In genomic region chrX:10486144-10487030, dm6 we compare ENCODE assay signal across 5 fruit fly cellular contexts.
TF ChIP-seq lines count a peak whose summit lies in the region.

No protein-coding gene starts in this region.

- peak; percentile 25 for TF ChIP-seq CTCF in whole organism, embryonic (GFP tag; optimal IDR thresholded peaks at IDR 0.05; lab: Kevin White, UChicago)

TF ChIP-seq in whole organism, adult, 20 proteins besides CTCF, POLR2A, EP300 and RAD21 (continues in another document):
- TF ChIP-seq kay (GFP tag; lab: Kevin White, UChicago; ENCODE audit: borderline replicate concordance) (peak; percentile 85), Clk (GFP tag; optimal IDR thresholded peaks at IDR 0.05; lab: Kevin White, UChicago) (peak; percentile 39), CG14711 (tag; optimal IDR thresholded peaks at IDR 0.05; lab: Kevin White, UChicago) (peak; percentile 65), cnc (optimal IDR thresholded peaks at IDR 0.05; lab: Kevin White, UChicago) (no peak), Crg-1 (GFP tag; optimal IDR thresholded peaks at IDR 0.05; lab: Kevin White, UChicago) (no peak), CG12768 (GFP tag; optimal IDR thresholded peaks at IDR 0.05; lab: Kevin White, UChicago) (peak; percentile 64), CG33017 (tag; optimal IDR thresholded peaks at IDR 0.05; lab: Kevin White, UChicago) (peak; percentile 70), CG5204 (GFP tag; optimal IDR thresholded peaks at IDR 0.05; lab: Kevin White, UChicago) (peak; percentile 73), CG11617 (GFP tag; optimal IDR thresholded peaks at IDR 0.05; lab: Kevin White, UChicago) (peak; percentile 92), bab1 (GFP tag; optimal IDR thresholded peaks at IDR 0.05; lab: Kevin White, UChicago) (peak; percentile 68), CG7101 (tag; optimal IDR thresholded peaks at IDR 0.05; lab: Kevin White, UChicago) (peak; percentile 90), toe (GFP tag; optimal IDR thresholded peaks at IDR 0.05; lab: Kevin White, UChicago) (peak; percentile 65), CG1620 (GFP tag; optimal IDR thresholded peaks at IDR 0.05; lab: Kevin White, UChicago) (peak; percentile 4), CG7045 (GFP tag; optimal IDR thresholded peaks at IDR 0.05; lab: Kevin White, UChicago) (peak; percentile 63), ovo (GFP tag; optimal IDR thresholded peaks at IDR 0.05; lab: Kevin White, UChicago) (peak; percentile 52), pad (GFP tag; optimal IDR thresholded peaks at IDR 0.05; lab: Kevin White, UChicago) (peak; percentile 69), Mnt (GFP tag; optimal IDR thresholded peaks at IDR 0.05; lab: Kevin White, UChicago) (peak; percentile 88), cic (GFP tag; optimal IDR thresholded peaks at IDR 0.05; lab: Kevin White, UChicago) (peak; percentile 85)

TF ChIP-seq in whole organism, embryonic, 481 proteins besides CTCF, POLR2A, EP300 and RAD21 (continues in another document):
- TF ChIP-seq chinmo (GFP tag; IDR thresholded peaks at IDR 0.05; lab: Robert Waterston, UW; ENCODE audit: partially characterized antibody) (peak; percentile 55; the same call in 1 of the 4 replicates), CG6765 (GFP tag; optimal IDR thresholded peaks at IDR 0.05; lab: Kevin White, UChicago) (peak; percentile 35), CG7556 (GFP tag; optimal IDR thresholded peaks at IDR 0.05; lab: Kevin White, UChicago) (peak; percentile 72), Dek (tag; optimal IDR thresholded peaks at IDR 0.05; lab: Kevin White, UChicago) (peak; percentile 54), Dref (GFP tag; IDR thresholded peaks at IDR 0.05; lab: Robert Waterston, UW) (no peak), gro (GFP tag; optimal IDR thresholded peaks at IDR 0.05; lab: Kevin White, UChicago) (peak; percentile 53), CG18011 (GFP tag; optimal IDR thresholded peaks at IDR 0.05; lab: Kevin White, UChicago) (peak; percentile 28), CG15696 (tag; optimal IDR thresholded peaks at IDR 0.05; lab: Kevin White, UChicago) (no peak), CG17802 (tag; optimal IDR thresholded peaks at IDR 0.05; lab: Kevin White, UChicago) (no peak), CG12391 (tag; optimal IDR thresholded peaks at IDR 0.05; lab: Kevin White, UChicago) (peak; percentile 52), CG17359 (tag; optimal IDR thresholded peaks at IDR 0.05; lab: Kevin White, UChicago) (peak; percentile 59), tna (GFP tag; IDR thresholded peaks at IDR 0.05; lab: Robert Waterston, UW; ENCODE audit: partially characterized antibody) (no peak), CG10267 (tag; optimal IDR thresholded peaks at IDR 0.05; lab: Kevin White, UChicago) (peak; percentile 39), NfI (GFP tag; optimal IDR thresholded peaks at IDR 0.05; lab: Kevin White, UChicago) (peak; percentile 58), Camta (GFP tag; optimal IDR thresholded peaks at IDR 0.05; lab: Kevin White, UChicago) (peak; percentile 23), Doc3 (GFP tag; IDR thresholded peaks at IDR 0.05; lab: Robert Waterston, UW; ENCODE audit: partially characterized antibody) (no peak), toy (GFP tag; IDR thresholded peaks at IDR 0.05; lab: Robert Waterston, UW) (0 out of 2 replicates have a peak, but pooled peaks have one; percentile 37)

TF ChIP-seq in whole organism, prepupa, 60 proteins besides CTCF, POLR2A, EP300 and RAD21 (continues in another document):
- TF ChIP-seq fd85E (GFP tag; optimal IDR thresholded peaks at IDR 0.05; lab: Kevin White, UChicago) (no peak), Lpt (GFP tag; optimal IDR thresholded peaks at IDR 0.05; lab: Kevin White, UChicago) (peak; percentile 41), CG6808 (GFP tag; optimal IDR thresholded peaks at IDR 0.05; lab: Kevin White, UChicago) (peak; percentile 65), CG10669 (GFP tag; optimal IDR thresholded peaks at IDR 0.05; lab: Kevin White, UChicago) (peak; percentile 78), OdsH (GFP tag; optimal IDR thresholded peaks at IDR 0.05; lab: Kevin White, UChicago) (peak; percentile 76), CG1621 (tag; optimal IDR thresholded peaks at IDR 0.05; lab: Kevin White, UChicago) (peak; percentile 67), Sox102F (GFP tag; optimal IDR thresholded peaks at IDR 0.05; lab: Kevin White, UChicago) (peak; percentile 58), CG6163 (GFP tag; IDR thresholded peaks at IDR 0.05; lab: Robert Waterston, UW) (no peak), cyc (GFP tag; optimal IDR thresholded peaks at IDR 0.05; lab: Kevin White, UChicago) (no peak), dsx (GFP tag; optimal IDR thresholded peaks at IDR 0.05; lab: Kevin White, UChicago; ENCODE audit: poor library complexity, severe bottlenecking) (peak; percentile 44), fd59A (GFP tag; optimal IDR thresholded peaks at IDR 0.05; lab: Kevin White, UChicago) (peak; percentile 58), Sox14 (GFP tag; optimal IDR thresholded peaks at IDR 0.05; lab: Kevin White, UChicago) (peak; percentile 67), Eip93F (GFP tag; optimal IDR thresholded peaks at IDR 0.05; lab: Kevin White, UChicago) (no peak), CG7368 (GFP tag; optimal IDR thresholded peaks at IDR 0.05; lab: Kevin White, UChicago) (peak; percentile 58), Blimp-1 (GFP tag; optimal IDR thresholded peaks at IDR 0.05; lab: Kevin White, UChicago) (no peak), CG6792 (GFP tag; optimal IDR thresholded peaks at IDR 0.05; lab: Kevin White, UChicago) (peak; percentile 64), CG15336 (GFP tag; IDR thresholded peaks at IDR 0.05; lab: Robert Waterston, UW) (peak; percentile 71), CG6276 (GFP tag; optimal IDR thresholded peaks at IDR 0.05; lab: Kevin White, UChicago) (peak; percentile 64), esn (GFP tag; optimal IDR thresholded peaks at IDR 0.05; lab: Kevin White, UChicago) (peak; percentile 65)

TF ChIP-seq in whole organism, pupa, 21 proteins besides CTCF, POLR2A, EP300 and RAD21 (continues in another document):
- TF ChIP-seq D1 (tag; optimal IDR thresholded peaks at IDR 0.05; lab: Kevin White, UChicago) (no peak), Pif1A (GFP tag; optimal IDR thresholded peaks at IDR 0.05; lab: Kevin White, UChicago) (peak; percentile 76), CG13204 (GFP tag; optimal IDR thresholded peaks at IDR 0.05; lab: Kevin White, UChicago) (no peak), CG10348 (GFP tag; IDR thresholded peaks at IDR 0.05; lab: Robert Waterston, UW) (no peak), CG17806 (tag; optimal IDR thresholded peaks at IDR 0.05; lab: Kevin White, UChicago) (peak; percentile 62), fd96Ca (GFP tag; IDR thresholded peaks at IDR 0.05; lab: Robert Waterston, UW) (peak; percentile 44; the same call in 1 of the 3 replicates), CG34367 (tag; optimal IDR thresholded peaks at IDR 0.05; lab: Kevin White, UChicago) (peak; percentile 66), Pif1B (GFP tag; optimal IDR thresholded peaks at IDR 0.05; lab: Kevin White, UChicago) (peak; percentile 31), gl (tag; optimal IDR thresholded peaks at IDR 0.05; lab: Kevin White, UChicago) (peak; percentile 46), CG8301 (tag; optimal IDR thresholded peaks at IDR 0.05; lab: Kevin White, UChicago) (peak; percentile 66), CG4496 (GFP tag; IDR thresholded peaks at IDR 0.05; lab: Robert Waterston, UW) (peak; percentile 70), EcR (GFP tag; optimal IDR thresholded peaks at IDR 0.05; lab: Kevin White, UChicago) (peak; percentile 25), rn (GFP tag; IDR thresholded peaks at IDR 0.05; lab: Robert Waterston, UW) (no peak), CG15710 (tag; optimal IDR thresholded peaks at IDR 0.05; lab: Kevin White, UChicago) (peak; percentile 70), CG9948 (tag; optimal IDR thresholded peaks at IDR 0.05; lab: Kevin White, UChicago) (peak; percentile 50), CG8159 (tag; optimal IDR thresholded peaks at IDR 0.05; lab: Kevin White, UChicago) (peak; percentile 77), Ets98B (GFP tag; IDR thresholded peaks at IDR 0.05; lab: Robert Waterston, UW) (peak; percentile 46; the same call in 1 of the 2 replicates), CG14655 (GFP tag; optimal IDR thresholded peaks at IDR 0.05; lab: Kevin White, UChicago) (peak; percentile 73), CG32121 (GFP tag; IDR thresholded peaks at IDR 0.05; lab: Robert Waterston, UW) (peak; percentile 25; the same call in 1 of the 2 replicates), Snoo (tag; optimal IDR thresholded peaks at IDR 0.05; lab: Kevin White, UChicago) (peak; percentile 31)

TF ChIP-seq in whole organism, wandering third instar larva, 38 proteins besides CTCF, POLR2A, EP300 and RAD21 (continues in another document):
- peak; percentile 67 for TF ChIP-seq HLH106 (tag; optimal IDR thresholded peaks at IDR 0.05; lab: Kevin White, UChicago)
- TF ChIP-seq Vsx2 (GFP tag; optimal IDR thresholded peaks at IDR 0.05; lab: Kevin White, UChicago; ENCODE audit: partially characterized antibody): no peak
- peak; percentile 8 for TF ChIP-seq Hr83 (GFP tag; optimal IDR thresholded peaks at IDR 0.05; lab: Kevin White, UChicago; ENCODE audit: poor library complexity, severe bottlenecking)
- peak; percentile 66 for TF ChIP-seq Sp1 (GFP tag; optimal IDR thresholded peaks at IDR 0.05; lab: Kevin White, UChicago)
- no peak for TF ChIP-seq tai (GFP tag; optimal IDR thresholded peaks at IDR 0.05; lab: Kevin White, UChicago)
- TF ChIP-seq ey (GFP tag; optimal IDR thresholded peaks at IDR 0.05; lab: Kevin White, UChicago): peak; percentile 71
- peak; percentile 64 for TF ChIP-seq OdsH (GFP tag; optimal IDR thresholded peaks at IDR 0.05; lab: Kevin White, UChicago)
- peak; percentile 52 for TF ChIP-seq br (GFP tag; optimal IDR thresholded peaks at IDR 0.05; lab: Kevin White, UChicago)
- no peak for TF ChIP-seq Dif (GFP tag; optimal IDR thresholded peaks at IDR 0.05; lab: Kevin White, UChicago; ENCODE audit: partially characterized antibody)
- TF ChIP-seq Hr78 (GFP tag; optimal IDR thresholded peaks at IDR 0.05; lab: Kevin White, UChicago): no peak
- no peak for TF ChIP-seq GATAd (GFP tag; optimal IDR thresholded peaks at IDR 0.05; lab: Kevin White, UChicago)
- no peak for TF ChIP-seq Dfd (GFP tag; optimal IDR thresholded peaks at IDR 0.05; lab: Kevin White, UChicago)
- TF ChIP-seq CG32264 (GFP tag; optimal IDR thresholded peaks at IDR 0.05; lab: Kevin White, UChicago): no peak
- peak; percentile 34 for TF ChIP-seq psq (GFP tag; optimal IDR thresholded peaks at IDR 0.05; lab: Kevin White, UChicago)
- TF ChIP-seq Mio (GFP tag; optimal IDR thresholded peaks at IDR 0.05; lab: Kevin White, UChicago): no peak
- peak; percentile 26 for TF ChIP-seq dmrt93B (GFP tag; optimal IDR thresholded peaks at IDR 0.05; lab: Kevin White, UChicago)
- no peak for TF ChIP-seq Myc (optimal IDR thresholded peaks at IDR 0.05; lab: Kevin White, UChicago)
- peak; percentile 84 for TF ChIP-seq fru (GFP tag; optimal IDR thresholded peaks at IDR 0.05; lab: Kevin White, UChicago)
- peak; percentile 38 for TF ChIP-seq Rel (GFP tag; optimal IDR thresholded peaks at IDR 0.05; lab: Kevin White, UChicago)
- TF ChIP-seq Rel (tag; optimal IDR thresholded peaks at IDR 0.05; lab: Kevin White, UChicago): no peak
- TF ChIP-seq brk (GFP tag; optimal IDR thresholded peaks at IDR 0.05; lab: Kevin White, UChicago): peak; percentile 63
- TF ChIP-seq usp (GFP tag; optimal IDR thresholded peaks at IDR 0.05; lab: Kevin White, UChicago): no peak
- no peak for TF ChIP-seq lola (GFP tag; optimal IDR thresholded peaks at IDR 0.05; lab: Kevin White, UChicago)
- TF ChIP-seq woc (GFP tag; optimal IDR thresholded peaks at IDR 0.05; lab: Kevin White, UChicago): peak; percentile 28
